Fruit fly (Drosophila melanogaster) whole organism, embryonic: ENCODE data around the gene CG1273.

Experiments used
- Awh ChIP-seq: fragments of 200-800 bp; sonication (Bioruptor generic); IDR thresholded peaks from 2 replicates; pipeline ENCODE4, ENCODE4 v1.3.6; 2022; ENCODE audit warnings: missing biosample characterization, missing genetic modification characterization
- BEAF-32 ChIP-seq: fragments of 200-800 bp; sonication (Bioruptor generic); optimal IDR thresholded peaks from 3 replicates; lab custom pipeline; 2017; ENCODE audit warnings: missing biosample characterization, missing genetic modification characterization, mild to moderate bottlenecking, moderate library complexity, missing genetic modification reagents
- CG10321 ChIP-seq: fragments of 200-800 bp; sonication (Bioruptor generic); IDR thresholded peaks from 2 replicates; pipeline ENCODE4 v1.3.6; 2022; ENCODE audit warnings: missing biosample characterization, missing genetic modification characterization
- CG10543 ChIP-seq: fragments of 200-800 bp; sonication (Bioruptor generic); optimal IDR thresholded peaks from 3 replicates; lab custom pipeline; 2017; ENCODE audit warnings: missing biosample characterization, mild to moderate bottlenecking, missing genetic modification characterization, moderate library complexity
- CG11696 ChIP-seq: fragments of 200-800 bp; sonication (Bioruptor generic); IDR thresholded peaks from 2 replicates; pipeline ENCODE4 v1.3.6; 2022; ENCODE audit warnings: missing biosample characterization, missing genetic modification characterization
- CG12155 ChIP-seq: fragments of 200-800 bp; sonication (Bioruptor generic); optimal IDR thresholded peaks from 3 replicates; lab custom pipeline; 2016; ENCODE audit warnings: missing biosample characterization, missing genetic modification characterization
- CG12942 ChIP-seq: fragments of 200-800 bp; sonication (Bioruptor generic); optimal IDR thresholded peaks from 3 replicates; lab custom pipeline; 2016; ENCODE audit warnings: missing biosample characterization, missing genetic modification characterization
- CG17912 ChIP-seq: fragments of 200-800 bp; sonication (Bioruptor generic); optimal IDR thresholded peaks from 2 replicates; lab custom pipeline; 2018; ENCODE audit warnings: missing biosample characterization, mild to moderate bottlenecking, missing genetic modification characterization
- CG2889 ChIP-seq: fragments of 200-800 bp; sonication (Bioruptor generic); IDR thresholded peaks from 3 replicates; pipeline ENCODE4 v1.3.6; 2022; ENCODE audit warnings: missing biosample characterization, missing genetic modification characterization
- CG3065 ChIP-seq: fragments of 200-800 bp; sonication (Bioruptor generic); optimal IDR thresholded peaks from 2 replicates; lab custom pipeline; 2016; ENCODE audit warnings: missing biosample characterization, missing genetic modification characterization
- CG3838 ChIP-seq: fragments of 200-800 bp; sonication (Bioruptor generic); optimal IDR thresholded peaks from 3 replicates; lab custom pipeline; 2016; ENCODE audit warnings: missing biosample characterization, missing genetic modification characterization
- CG4617 ChIP-seq: fragments of 200-800 bp; sonication (Bioruptor generic); optimal IDR thresholded peaks from 3 replicates; lab custom pipeline; 2016; ENCODE audit warnings: missing biosample characterization, missing genetic modification characterization, borderline replicate concordance
- CG7745 ChIP-seq: fragments of 200-800 bp; sonication (Bioruptor generic); optimal IDR thresholded peaks from 2 replicates; lab custom pipeline; 2018; ENCODE audit warnings: missing biosample characterization, mild to moderate bottlenecking, missing genetic modification characterization, moderate library complexity
- CG7963 ChIP-seq: fragments of 200-800 bp; sonication (Bioruptor generic); IDR thresholded peaks from 3 replicates; pipeline ENCODE4 v1.3.6; 2022; ENCODE audit warnings: missing biosample characterization, missing genetic modification characterization; ENCODE audit not compliant: partially characterized antibody
- CG8290 ChIP-seq, 3 experiments: fragments of 200-800 bp; sonication (Bioruptor generic); optimal IDR thresholded peaks; 2 replicates each; lab custom pipeline; 2016 to 2019; ENCODE audit warnings: missing biosample characterization in 3 of 3, missing genetic modification characterization in 3 of 3, mild to moderate bottlenecking in 2 of 3, moderate library complexity in 1 of 3
- CG8765 ChIP-seq: fragments of 200-800 bp; sonication (Bioruptor generic); IDR thresholded peaks from 2 replicates; pipeline ENCODE4 v1.3.6; 2022; ENCODE audit warnings: missing biosample characterization, missing genetic modification characterization
- CTCF ChIP-seq: fragments of 200-800 bp; sonication (Bioruptor generic); optimal IDR thresholded peaks from 2 replicates; lab custom pipeline; 2017; ENCODE audit warnings: missing biosample characterization, mild to moderate bottlenecking, missing genetic modification characterization, moderate library complexity
- Dek ChIP-seq: fragments of 200-800 bp; sonication (Bioruptor generic); optimal IDR thresholded peaks from 3 replicates; lab custom pipeline; 2019; ENCODE audit warnings: missing biosample characterization, mild to moderate bottlenecking, missing genetic modification characterization, moderate library complexity
- Dfd ChIP-seq, 2 experiments: fragments of >200 bp; optimal IDR thresholded peaks; 2 replicates each; lab custom pipeline; 2017; ENCODE audit warnings: missing biosample characterization in 2 of 2, missing genetic modification characterization in 2 of 2
- E2f1 ChIP-seq: fragments of 200-800 bp; sonication (Bioruptor generic); IDR thresholded peaks from 2 replicates; pipeline ENCODE4 v1.3.6; 2022; ENCODE audit warnings: missing biosample characterization, missing genetic modification characterization
- H2.0 ChIP-seq: fragments of 200-800 bp; sonication (Bioruptor generic); IDR thresholded peaks from 2 replicates; pipeline ENCODE4 v1.3.6; 2022; ENCODE audit warnings: missing biosample characterization, missing genetic modification characterization
- HLH3B ChIP-seq: fragments of 200-800 bp; sonication (Bioruptor generic); IDR thresholded peaks from 2 replicates; pipeline ENCODE4 v1.3.6; 2022; ENCODE audit warnings: missing biosample characterization, missing genetic modification characterization
- HmgD ChIP-seq: fragments of 200-800 bp; sonication (Bioruptor generic); optimal IDR thresholded peaks from 3 replicates; lab custom pipeline; 2016; ENCODE audit warnings: missing biosample characterization, missing genetic modification characterization
- Hr39 ChIP-seq: fragments of >200 bp; optimal IDR thresholded peaks from 2 replicates; lab custom pipeline; 2017
- Hsf ChIP-seq: fragments of 200-800 bp; sonication (Bioruptor generic); optimal IDR thresholded peaks from 3 replicates; lab custom pipeline; 2016; ENCODE audit warnings: missing biosample characterization, missing genetic modification characterization
- Kr ChIP-seq: fragments of 200-800 bp; sonication (Bioruptor generic); optimal IDR thresholded peaks from 2 replicates; lab custom pipeline; 2017; ENCODE audit warnings: missing biosample characterization, mild to moderate bottlenecking, missing genetic modification characterization
- Sin3A ChIP-seq: fragments of >200 bp; optimal IDR thresholded peaks from 2 replicates; lab custom pipeline; 2018
- Sry-δ ChIP-seq: fragments of 200-800 bp; sonication (Bioruptor generic); optimal IDR thresholded peaks from 2 replicates; lab custom pipeline; 2016; ENCODE audit warnings: missing biosample characterization, missing genetic modification characterization
- ac ChIP-seq: fragments of 200-800 bp; sonication (Bioruptor generic); optimal IDR thresholded peaks from 3 replicates; lab custom pipeline; 2017; ENCODE audit warnings: missing biosample characterization, mild to moderate bottlenecking, missing genetic modification characterization
- ash1 ChIP-seq: fragments of 200-800 bp; sonication (Bioruptor generic); optimal IDR thresholded peaks from 2 replicates; lab custom pipeline; 2018; ENCODE audit warnings: missing biosample characterization, mild to moderate bottlenecking, missing genetic modification characterization
- bab2 ChIP-seq: fragments of 200-800 bp; sonication (Bioruptor generic); optimal IDR thresholded peaks from 2 replicates; lab custom pipeline; 2016; ENCODE audit warnings: missing biosample characterization, missing genetic modification characterization
- chinmo ChIP-seq: fragments of 200-800 bp; sonication (Bioruptor generic); IDR thresholded peaks from 4 replicates; pipeline ENCODE4 v1.3.6; 2022; ENCODE audit warnings: missing biosample characterization, missing genetic modification characterization; ENCODE audit not compliant: partially characterized antibody
- crp ChIP-seq, 2 experiments: fragments of 200-800 bp; sonication (Bioruptor generic); optimal IDR thresholded peaks; 2 replicates in 1 of 2; 3 replicates in 1 of 2; lab custom pipeline; 2017; ENCODE audit warnings: missing biosample characterization in 2 of 2, missing genetic modification characterization in 2 of 2, mild to moderate bottlenecking in 1 of 2, moderate library complexity in 1 of 2
- dimm ChIP-seq: fragments of 200-800 bp; sonication (Bioruptor generic); IDR thresholded peaks from 2 replicates; pipeline ENCODE4 v1.3.6; 2022; ENCODE audit warnings: missing biosample characterization, missing genetic modification characterization
- dmrt99B ChIP-seq: fragments of 200-800 bp; sonication (Bioruptor generic); optimal IDR thresholded peaks from 2 replicates; lab custom pipeline; 2018; ENCODE audit warnings: missing biosample characterization, mild to moderate bottlenecking, missing genetic modification characterization, moderate library complexity
- gce ChIP-seq: fragments of 200-800 bp; sonication (Bioruptor generic); IDR thresholded peaks from 3 replicates; pipeline ENCODE4 v1.3.6; 2022; ENCODE audit warnings: missing biosample characterization, missing genetic modification characterization
- grn ChIP-seq: fragments of 200-800 bp; sonication (Bioruptor generic); optimal IDR thresholded peaks from 3 replicates; lab custom pipeline; 2017; ENCODE audit warnings: missing biosample characterization, missing genetic modification characterization
- gt ChIP-seq: fragments of 200-800 bp; sonication (Bioruptor generic); IDR thresholded peaks from 2 replicates; pipeline ENCODE4 v1.3.6; 2022; ENCODE audit warnings: missing biosample characterization, missing genetic modification characterization
- ham ChIP-seq: fragments of 200-800 bp; sonication (Bioruptor generic); IDR thresholded peaks from 2 replicates; pipeline ENCODE4 v1.3.6; 2022; ENCODE audit warnings: missing biosample characterization, missing genetic modification characterization
- kah ChIP-seq: fragments of 200-800 bp; sonication (Bioruptor generic); optimal IDR thresholded peaks from 2 replicates; lab custom pipeline; 2018; ENCODE audit warnings: missing biosample characterization, mild to moderate bottlenecking, missing genetic modification characterization
- ken ChIP-seq: fragments of 200-800 bp; sonication (Bioruptor generic); IDR thresholded peaks from 3 replicates; pipeline ENCODE4 v1.3.6; 2022; ENCODE audit warnings: missing biosample characterization, missing genetic modification characterization
- maf-S ChIP-seq: fragments of 200-800 bp; sonication (Bioruptor generic); optimal IDR thresholded peaks from 2 replicates; lab custom pipeline; 2016; ENCODE audit warnings: missing biosample characterization, missing genetic modification characterization
- nmo ChIP-seq: fragments of 200-800 bp; sonication (Bioruptor generic); optimal IDR thresholded peaks from 2 replicates; lab custom pipeline; 2018; ENCODE audit warnings: missing biosample characterization, mild to moderate bottlenecking, missing genetic modification characterization, moderate library complexity
- pfk ChIP-seq: fragments of 200-800 bp; sonication (Bioruptor generic); optimal IDR thresholded peaks from 2 replicates; lab custom pipeline; 2018; ENCODE audit warnings: missing biosample characterization, mild to moderate bottlenecking, missing genetic modification characterization, moderate library complexity
- pum ChIP-seq: fragments of 200-800 bp; sonication (Bioruptor generic); optimal IDR thresholded peaks from 2 replicates; lab custom pipeline; 2016; ENCODE audit warnings: missing biosample characterization, missing genetic modification characterization
- rib ChIP-seq: fragments of 200-800 bp; sonication (Bioruptor generic); IDR thresholded peaks from 2 replicates; pipeline ENCODE4 v1.3.6; 2022; ENCODE audit warnings: missing biosample characterization, missing genetic modification characterization
- row ChIP-seq: fragments of 200-800 bp; sonication (Bioruptor generic); IDR thresholded peaks from 3 replicates; pipeline ENCODE4 v1.3.6; 2022; ENCODE audit warnings: missing biosample characterization, missing genetic modification characterization
- sna ChIP-seq: fragments of 200-800 bp; sonication (Bioruptor generic); IDR thresholded peaks from 2 replicates; pipeline ENCODE4 v1.3.6; 2022; ENCODE audit warnings: missing biosample characterization, missing genetic modification characterization; ENCODE audit not compliant: partially characterized antibody
- so ChIP-seq: fragments of 200-800 bp; sonication (Bioruptor generic); IDR thresholded peaks from 3 replicates; pipeline ENCODE4 v1.3.6; 2022; ENCODE audit warnings: missing biosample characterization, missing genetic modification characterization
- wor ChIP-seq: fragments of 200-800 bp; sonication (Bioruptor generic); IDR thresholded peaks from 2 replicates; pipeline ENCODE4 v1.3.6; 2022; ENCODE audit warnings: missing biosample characterization, missing genetic modification characterization
- zen ChIP-seq: fragments of 200-800 bp; sonication (Bioruptor generic); optimal IDR thresholded peaks from 3 replicates; lab custom pipeline; 2018; ENCODE audit warnings: missing biosample characterization, mild to moderate bottlenecking, missing genetic modification characterization, moderate library complexity
- zen2 ChIP-seq: fragments of 200-800 bp; sonication (Bioruptor generic); IDR thresholded peaks from 3 replicates; pipeline ENCODE4 v1.3.6; 2022; ENCODE audit warnings: missing biosample characterization, missing genetic modification characterization; ENCODE audit not compliant: partially characterized antibody

CG1273 gene

DNA sequence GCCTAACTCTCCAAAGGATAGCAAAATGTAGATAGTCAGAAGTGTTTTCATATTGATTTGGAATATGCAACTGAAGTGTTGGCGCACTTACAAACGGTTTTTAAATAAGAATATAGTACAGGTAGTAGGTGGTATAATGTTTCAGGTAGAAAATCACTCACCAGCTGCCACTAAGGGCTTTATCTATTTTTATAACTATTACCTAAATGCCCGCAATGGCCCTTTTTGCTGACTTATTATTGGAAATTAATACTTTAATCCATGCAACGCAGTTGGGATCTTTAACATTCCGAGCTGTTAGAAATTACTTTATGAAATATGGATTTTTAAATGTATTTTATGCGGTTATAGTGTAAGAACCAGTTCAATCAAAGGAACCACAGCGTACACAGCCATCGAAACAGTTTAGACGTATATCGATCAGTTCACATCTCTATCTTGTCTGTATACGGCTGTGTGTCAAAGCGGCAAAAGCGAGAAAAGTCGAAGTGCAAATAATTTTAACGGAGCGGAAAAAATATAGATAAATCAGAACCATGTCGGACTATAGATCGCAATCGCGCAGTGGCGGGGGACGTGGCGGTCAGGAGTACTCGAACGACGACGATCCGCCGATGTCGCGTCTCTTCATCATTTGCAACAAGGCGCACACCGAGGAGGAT, 20.0 kb downstream of the CG1273 start, which contains the start of the genes srw and CG1316 (continued):
- TF ChIP-seq E2f1, result no peak
- TF ChIP-seq Awh (GFP tag; lab: Robert Waterston, UW), result no peak
- TF ChIP-seq H2.0 (GFP tag; lab: Robert Waterston, UW), result no peak
- TF ChIP-seq chinmo (GFP tag; lab: Robert Waterston, UW), result no peak
- no peak for TF ChIP-seq zen2 (GFP tag; lab: Robert Waterston, UW)
- TF ChIP-seq nmo (GFP tag; lab: Kevin White, UChicago), result no peak
- TF ChIP-seq sna (GFP tag; lab: Robert Waterston, UW), result no peak
- no peak for TF ChIP-seq CTCF (GFP tag; lab: Kevin White, UChicago)
- TF ChIP-seq CG3838 (GFP tag; lab: Kevin White, UChicago), result no peak
- TF ChIP-seq dimm (GFP tag; lab: Robert Waterston, UW), result no peak
- TF ChIP-seq bab2 (GFP tag; lab: Kevin White, UChicago), result no peak
- no peak for TF ChIP-seq dmrt99B
- TF ChIP-seq HLH3B (GFP tag; lab: Robert Waterston, UW), result no peak
- no peak for TF ChIP-seq ash1 (GFP tag; lab: Kevin White, UChicago)
- peak; percentile 55; the same call in 1 of the 3 replicates for TF ChIP-seq row (GFP tag; lab: Robert Waterston, UW)
- TF ChIP-seq Dfd (GFP tag; optimal IDR thresholded peaks at IDR 0.05; lab: Kevin White, UChicago), result no peak
- TF ChIP-seq CG17912 (GFP tag; lab: Kevin White, UChicago), result no peak
- TF ChIP-seq CG10543 (GFP tag; lab: Kevin White, UChicago), result no peak
- TF ChIP-seq maf-S (GFP tag; lab: Kevin White, UChicago), result no peak
- no peak for TF ChIP-seq CG7963 (GFP tag; lab: Robert Waterston, UW)
- TF ChIP-seq CG11696 (GFP tag; lab: Robert Waterston, UW), result no peak
- TF ChIP-seq so (GFP tag; lab: Robert Waterston, UW), result no peak
- peak; percentile 49 for TF ChIP-seq BEAF-32 (GFP tag; lab: Kevin White, UChicago)
- no peak for TF ChIP-seq CG8290 (GFP tag; optimal IDR thresholded peaks at IDR 0.05; lab: Kevin White, UChicago)
- no peak for TF ChIP-seq CG8290 (tag; optimal IDR thresholded peaks at IDR 0.05; lab: Kevin White, UChicago)
- no peak for TF ChIP-seq ham (GFP tag; lab: Robert Waterston, UW)
- TF ChIP-seq CG3065 (GFP tag; lab: Kevin White, UChicago), result no peak
- no peak for TF ChIP-seq CG12942
- TF ChIP-seq pum (GFP tag; lab: Kevin White, UChicago), result no peak
- TF ChIP-seq grn (GFP tag; lab: Kevin White, UChicago), result no peak
- TF ChIP-seq zen, result no peak
- no peak for TF ChIP-seq kah (GFP tag; lab: Kevin White, UChicago)
- TF ChIP-seq Sry-δ (GFP tag; lab: Kevin White, UChicago), result peak; percentile 81
- no peak for TF ChIP-seq HmgD
- no peak for TF ChIP-seq Hsf
- no peak for TF ChIP-seq Sin3A
- TF ChIP-seq crp (GFP tag; optimal IDR thresholded peaks at IDR 0.05; lab: Kevin White, UChicago), result no peak
- no peak for TF ChIP-seq rib (GFP tag; lab: Robert Waterston, UW)
- TF ChIP-seq CG4617, result peak; percentile 56
- no peak for TF ChIP-seq Dek (tag; lab: Kevin White, UChicago)
- TF ChIP-seq CG12155 (GFP tag; lab: Kevin White, UChicago), result no peak
- no peak for TF ChIP-seq CG10321 (GFP tag; lab: Robert Waterston, UW)
- no peak for TF ChIP-seq CG7745 (tag; lab: Kevin White, UChicago)
- TF ChIP-seq Hr39 (lab: Kevin White, UChicago), result no peak
- TF ChIP-seq CG2889, result no peak
- no peak for TF ChIP-seq gt (GFP tag; lab: Robert Waterston, UW)
- TF ChIP-seq CG8765, result no peak
- TF ChIP-seq wor (GFP tag; lab: Robert Waterston, UW), result no peak
- no peak for TF ChIP-seq ken (GFP tag; lab: Robert Waterston, UW)
- no peak for TF ChIP-seq ac
- TF ChIP-seq gce, result no peak
- no peak for TF ChIP-seq pfk
- no peak for TF ChIP-seq Kr (GFP tag; lab: Kevin White, UChicago)
